Worm (Caenorhabditis elegans) whole organism, late embryonic: ENCODE results near the gene C05E11.2.

Experiments
- C38D4.7 ChIP-seq: fragments of 200-800 bp; sonication (Bioruptor generic); optimal IDR thresholded peaks from 2 replicates; lab custom pipeline; 2018; ENCODE audit warnings: mild to moderate bottlenecking, missing genetic modification characterization, moderate library complexity, missing compliant biosample characterization
- F13H6.1 ChIP-seq: sonication (generic microtip); optimal IDR thresholded peaks from 2 replicates; lab custom pipeline; 2016; ENCODE audit warnings: missing genetic modification characterization, missing compliant biosample characterization
- K02D7.2 ChIP-seq: sonication (generic microtip); optimal IDR thresholded peaks from 2 replicates; lab custom pipeline; 2017; ENCODE audit warnings: mild to moderate bottlenecking, missing genetic modification characterization, missing compliant biosample characterization
- ahr-1 ChIP-seq: sonication (generic microtip); optimal IDR thresholded peaks from 2 replicates; lab custom pipeline; 2016; ENCODE audit warnings: missing genetic modification characterization, missing compliant biosample characterization
- ama-1 ChIP-seq: fragments of 150-350 bp; optimal IDR thresholded peaks from 2 replicates; lab custom pipeline; 2014
- ceh-14 ChIP-seq: sonication (generic microtip); optimal IDR thresholded peaks from 2 replicates; lab custom pipeline; 2016; ENCODE audit warnings: missing genotype, missing genetic modification characterization, missing compliant biosample characterization
- ceh-18 ChIP-seq: sonication (generic microtip); optimal IDR thresholded peaks from 2 replicates; lab custom pipeline; 2016; ENCODE audit warnings: missing genetic modification characterization, missing compliant biosample characterization
- ceh-2 ChIP-seq: sonication (generic microtip); optimal IDR thresholded peaks from 2 replicates; lab custom pipeline; 2016; ENCODE audit warnings: missing genotype, missing genetic modification characterization, missing compliant biosample characterization
- ceh-22 ChIP-seq: sonication (generic microtip); optimal IDR thresholded peaks from 2 replicates; lab custom pipeline; 2017; ENCODE audit warnings: missing biosample characterization, missing genetic modification characterization
- ceh-34 ChIP-seq: sonication (generic microtip); optimal IDR thresholded peaks from 2 replicates; lab custom pipeline; 2016; ENCODE audit warnings: mild to moderate bottlenecking, missing genetic modification characterization, missing compliant biosample characterization
- ceh-45 ChIP-seq: fragments of 200-800 bp; sonication (Bioruptor generic); IDR thresholded peaks from 2 replicates; pipeline ENCODE4 v1.3.6; 2022; ENCODE audit warnings: missing genetic modification reagents, missing genetic modification characterization, missing compliant biosample characterization
- ceh-9 ChIP-seq: sonication (generic microtip); optimal IDR thresholded peaks from 2 replicates; lab custom pipeline; 2016; ENCODE audit warnings: mild to moderate bottlenecking, missing genetic modification characterization, inconsistent platforms, missing compliant biosample characterization
- dmd-4 ChIP-seq: sonication (generic microtip); optimal IDR thresholded peaks from 2 replicates; lab custom pipeline; 2016; ENCODE audit warnings: borderline replicate concordance, missing genetic modification characterization, missing compliant biosample characterization
- elt-2 ChIP-seq: sonication (generic microtip); optimal IDR thresholded peaks from 2 replicates; lab custom pipeline; 2016; ENCODE audit warnings: missing genetic modification reagents, missing genetic modification characterization, missing compliant biosample characterization
- elt-4 ChIP-seq: sonication (generic microtip); optimal IDR thresholded peaks from 2 replicates; lab custom pipeline; 2016; ENCODE audit warnings: missing genetic modification characterization, missing compliant biosample characterization
- ets-4 ChIP-seq: sonication (generic microtip); optimal IDR thresholded peaks from 2 replicates; lab custom pipeline; 2016; ENCODE audit warnings: missing genetic modification characterization, missing compliant biosample characterization
- eyg-1 ChIP-seq: sonication (generic microtip); optimal IDR thresholded peaks from 2 replicates; lab custom pipeline; 2016; ENCODE audit warnings: missing genotype, missing genetic modification characterization, missing compliant biosample characterization
- fax-1 ChIP-seq: sonication (generic microtip); optimal IDR thresholded peaks from 2 replicates; lab custom pipeline; 2016; ENCODE audit warnings: missing genotype, missing genetic modification characterization, missing compliant biosample characterization
- gmeb-2 ChIP-seq: sonication (generic microtip); optimal IDR thresholded peaks from 2 replicates; lab custom pipeline; 2016; ENCODE audit warnings: missing genetic modification characterization, inconsistent platforms, missing compliant biosample characterization
- hlh-6 ChIP-seq: sonication (generic microtip); optimal IDR thresholded peaks from 2 replicates; lab custom pipeline; 2016; ENCODE audit warnings: missing genotype, missing genetic modification characterization, missing compliant biosample characterization
- lim-6 ChIP-seq: sonication (generic microtip); optimal IDR thresholded peaks from 2 replicates; lab custom pipeline; 2016; ENCODE audit warnings: missing genetic modification characterization, missing compliant biosample characterization
- lin-11 ChIP-seq: fragments of 200-800 bp; sonication (Bioruptor generic); optimal IDR thresholded peaks from 2 replicates; lab custom pipeline; 2018; ENCODE audit warnings: mild to moderate bottlenecking, missing genetic modification characterization, missing compliant biosample characterization
- mec-3 ChIP-seq: sonication (generic microtip); optimal IDR thresholded peaks from 2 replicates; lab custom pipeline; 2016; ENCODE audit warnings: borderline replicate concordance, missing genetic modification characterization, missing compliant biosample characterization
- nfya-1 ChIP-seq: sonication (generic microtip); optimal IDR thresholded peaks from 2 replicates; lab custom pipeline; 2017; ENCODE audit warnings: missing genetic modification characterization, mild to moderate bottlenecking, missing compliant biosample characterization, antibody characterized with exemption, moderate library complexity
- nhr-232 ChIP-seq: sonication (generic microtip); optimal IDR thresholded peaks from 2 replicates; lab custom pipeline; 2016; ENCODE audit warnings: missing genetic modification characterization, missing compliant biosample characterization
- odd-2 ChIP-seq: sonication (generic microtip); optimal IDR thresholded peaks from 2 replicates; lab custom pipeline; 2017; ENCODE audit warnings: antibody characterized with exemption, mild to moderate bottlenecking, missing genetic modification characterization, missing compliant biosample characterization
- pag-3 ChIP-seq: sonication (generic microtip); optimal IDR thresholded peaks from 2 replicates; lab custom pipeline; 2016; ENCODE audit warnings: missing compliant biosample characterization, missing genetic modification characterization, borderline replicate concordance
- pax-1 ChIP-seq: fragments of 150-350 bp; optimal IDR thresholded peaks from 2 replicates; lab custom pipeline; 2014; ENCODE audit warnings: missing biosample characterization, missing genetic modification characterization
- pha-4 ChIP-seq: fragments of 150-350 bp; optimal IDR thresholded peaks from 2 replicates; lab custom pipeline; 2018; ENCODE audit warnings: missing biosample characterization, missing genetic modification reagents, missing genetic modification characterization
- pqm-1 ChIP-seq: sonication (generic microtip); optimal IDR thresholded peaks from 2 replicates; lab custom pipeline; 2016; ENCODE audit warnings: missing genetic modification characterization, missing compliant biosample characterization
- rnt-1 ChIP-seq: sonication (generic microtip); optimal IDR thresholded peaks from 2 replicates; lab custom pipeline; 2016; ENCODE audit warnings: missing genetic modification characterization, missing compliant biosample characterization
- sox-4 ChIP-seq: sonication (generic microtip); optimal IDR thresholded peaks from 2 replicates; lab custom pipeline; 2017; ENCODE audit warnings: mild to moderate bottlenecking, missing genetic modification characterization, inconsistent platforms, missing compliant biosample characterization
- unc-3 ChIP-seq, 2 experiments: fragments of 200-800 bp in 1 of 2; sonication (Bioruptor generic) in 1 of 2; sonication (generic microtip) in 1 of 2; conservative IDR thresholded peaks in 1 of 2; optimal IDR thresholded peaks in 1 of 2; 2 replicates each; pipeline versions ENCODE4 v1.3.6 to Lab custom; 2016 to 2022; ENCODE audit warnings: missing compliant biosample characterization in 2 of 2, missing genetic modification characterization in 2 of 2, missing genetic modification reagents in 1 of 2
- unc-42 ChIP-seq: sonication (generic microtip); optimal IDR thresholded peaks from 2 replicates; lab custom pipeline; 2016; ENCODE audit warnings: missing genotype, missing genetic modification characterization, missing compliant biosample characterization
- unc-86 ChIP-seq: sonication (generic microtip); optimal IDR thresholded peaks from 2 replicates; lab custom pipeline; 2016; ENCODE audit warnings: missing genetic modification characterization, missing compliant biosample characterization
- ztf-16 ChIP-seq: sonication (generic microtip); optimal IDR thresholded peaks from 2 replicates; lab custom pipeline; 2017; ENCODE audit warnings: missing genetic modification characterization, missing compliant biosample characterization

The C05E11.2 gene

ce11 chrX:4553491-4553890, 33.2 kb upstream of the C05E11.2 start:
- TF ChIP-seq F13H6.1 (tag; lab: Kevin White, UChicago) (no peak), mec-3 (tag; lab: Kevin White, UChicago) (no peak), unc-86 (tag; lab: Kevin White, UChicago) (no peak), fax-1 (tag; lab: Kevin White, UChicago) (no peak), K02D7.2 (tag; lab: Kevin White, UChicago) (no peak), dmd-4 (tag; lab: Kevin White, UChicago) (no peak), hlh-6 (tag; lab: Kevin White, UChicago) (no peak), eyg-1 (tag; lab: Kevin White, UChicago) (no peak), pag-3 (tag; lab: Kevin White, UChicago) (no peak), pha-4 (tag; lab: Kevin White, UChicago) (no peak), ceh-22 (tag; lab: Kevin White, UChicago) (no peak), rnt-1 (no peak), ceh-14 (no peak), gmeb-2 (no peak), sox-4 (no peak), ceh-2 (tag; lab: Kevin White, UChicago) (no peak)

DNA sequence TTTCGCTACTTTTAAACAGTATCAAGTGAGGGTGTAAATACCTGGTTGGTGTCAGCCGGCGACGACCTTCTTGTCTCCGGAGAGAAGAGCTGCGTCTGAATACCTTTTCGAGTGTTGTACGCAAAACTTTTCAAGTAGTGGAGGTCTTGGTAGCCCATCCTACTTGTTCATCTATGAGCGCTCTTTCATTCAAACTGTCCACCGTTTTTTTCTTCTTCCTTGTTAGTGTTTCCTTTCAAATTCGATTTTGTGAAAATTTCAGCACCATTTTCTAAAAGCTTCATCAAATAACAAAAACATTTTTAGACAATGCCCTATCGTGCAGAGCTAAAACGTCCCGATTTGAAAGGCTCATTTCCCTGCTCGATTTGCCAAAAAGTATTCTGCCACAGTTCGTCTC, 32.3 kb upstream of the C05E11.2 start, which contains the start of gene ham-2:
Gene ham-2, plus strand, starts transcription at position 301 of the 400 bp plus-strand sequence.
- TF ChIP-seq unc-42 (tag; lab: Kevin White, UChicago) (no peak), nhr-232 (no peak), elt-4 (no peak), lin-11 (tag; lab: Kevin White, UChicago) (no peak), pqm-1 (tag; lab: Kevin White, UChicago) (no peak), ceh-14 (no peak), nfya-1 (tag; lab: Kevin White, UChicago) (no peak), ahr-1 (no peak), odd-2 (tag; lab: Kevin White, UChicago) (no peak), unc-86 (tag; lab: Kevin White, UChicago) (no peak)

DNA sequence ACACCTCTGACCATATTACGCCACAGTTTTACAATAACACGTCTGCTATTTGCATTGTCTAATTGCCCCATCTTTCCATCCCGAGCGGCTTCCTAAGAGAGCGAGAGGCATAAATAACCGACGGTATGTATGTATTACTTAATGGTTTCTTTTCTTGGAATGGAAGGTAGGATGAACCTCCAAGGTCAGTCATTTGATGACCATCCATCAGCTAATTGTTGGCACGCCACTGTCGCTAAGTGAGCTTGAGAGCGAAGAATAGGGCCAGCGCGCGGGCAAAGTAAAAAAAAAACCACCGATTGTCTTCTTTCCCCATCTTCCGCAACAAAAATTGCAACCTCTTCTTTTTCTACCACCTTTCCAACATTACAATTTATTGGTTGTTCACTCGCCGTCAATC, 30.7 kb upstream of the C05E11.2 start:
- no peak for TF ChIP-seq sox-4
- TF ChIP-seq F13H6.1 (tag; lab: Kevin White, UChicago): no peak
- no peak for TF ChIP-seq ama-1 (lab: Kevin White, UChicago)
- no peak for TF ChIP-seq C38D4.7 (GFP tag; lab: Kevin White, UChicago)
- TF ChIP-seq elt-4: no peak
- TF ChIP-seq pag-3 (tag; lab: Kevin White, UChicago): no peak

DNA sequence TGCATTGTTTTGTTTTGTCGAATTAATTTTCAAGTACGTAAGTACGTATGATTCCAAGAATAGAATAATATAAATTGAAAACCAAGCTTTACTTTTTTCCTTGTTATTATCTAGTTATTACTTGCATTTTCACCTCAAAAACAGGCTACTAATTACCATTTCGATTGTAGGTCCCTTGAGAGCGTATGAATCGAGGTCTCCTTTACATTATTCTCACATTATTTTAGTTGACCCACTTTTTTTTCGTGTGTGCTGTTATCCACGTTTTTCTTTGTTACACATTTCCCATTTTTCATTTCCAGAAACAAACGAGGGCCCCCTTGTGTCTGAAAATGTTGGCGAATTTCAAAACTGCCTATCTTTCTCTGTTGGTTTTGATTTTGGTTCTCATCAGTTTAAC, 24.9 kb upstream of the C05E11.2 start, which contains the start of gene C05E11.6:
Gene C05E11.6, plus strand, starts transcription at position 301 of the 400 bp plus-strand sequence.
- TF ChIP-seq ceh-34 (tag; lab: Kevin White, UChicago) (no peak), pha-4 (tag; lab: Kevin White, UChicago) (no peak), ceh-9 (tag; lab: Kevin White, UChicago) (no peak), lim-6 (tag; lab: Kevin White, UChicago) (no peak), elt-4 (no peak), ceh-45 (no peak), ceh-14 (no peak), elt-2 (no peak), ceh-18 (no peak), pax-1 (tag; lab: Kevin White, UChicago) (no peak), ceh-2 (tag; lab: Kevin White, UChicago) (no peak), pag-3 (tag; lab: Kevin White, UChicago) (no peak), ets-4 (no peak), unc-3 (GFP tag; conservative IDR thresholded peaks at IDR 0.05; lab: Robert Waterston, UW) (no peak), unc-3 (tag; optimal IDR thresholded peaks at IDR 0.05; lab: Kevin White, UChicago) (no peak), ztf-16 (tag; lab: Kevin White, UChicago) (no peak), nfya-1 (tag; lab: Kevin White, UChicago) (no peak), unc-42 (tag; lab: Kevin White, UChicago) (no peak)
